Fruit fly (Drosophila melanogaster) whole organism, embryonic: ENCODE data around the gene Fum1.

Experiments used
- CG10209 ChIP-seq: fragments of 200-800 bp; sonication (Bioruptor generic); optimal IDR thresholded peaks from 3 replicates; lab custom pipeline; 2017; ENCODE audit warnings: missing biosample characterization, mild to moderate bottlenecking, missing genetic modification characterization, missing genetic modification reagents
- CG13287 ChIP-seq: fragments of 200-800 bp; sonication (Bioruptor generic); IDR thresholded peaks from 2 replicates; pipeline ENCODE4 v1.3.6; 2022; ENCODE audit warnings: missing biosample characterization, missing genetic modification characterization; ENCODE audit not compliant: partially characterized antibody
- CG13424 ChIP-seq: fragments of 200-800 bp; sonication (Bioruptor generic); optimal IDR thresholded peaks from 2 replicates; lab custom pipeline; 2019; ENCODE audit warnings: missing biosample characterization, mild to moderate bottlenecking, missing genetic modification characterization, moderate library complexity
- CG14441 ChIP-seq: fragments of 200-800 bp; sonication (Bioruptor generic); IDR thresholded peaks from 2 replicates; pipeline ENCODE4 v1.3.6; 2022; ENCODE audit warnings: missing biosample characterization, missing genetic modification characterization
- CG14965 ChIP-seq: fragments of 200-800 bp; sonication (Bioruptor generic); optimal IDR thresholded peaks from 2 replicates; lab custom pipeline; 2016; ENCODE audit warnings: missing biosample characterization, missing genetic modification characterization, borderline replicate concordance
- CG15514 ChIP-seq: fragments of 200-800 bp; sonication (Bioruptor generic); optimal IDR thresholded peaks from 3 replicates; lab custom pipeline; 2017; ENCODE audit warnings: missing biosample characterization, missing genetic modification characterization, mild to moderate bottlenecking, moderate library complexity, missing genetic modification reagents
- CG16779 ChIP-seq: fragments of 200-800 bp; sonication (Bioruptor generic); IDR thresholded peaks from 2 replicates; pipeline ENCODE4 v1.3.6; 2022; ENCODE audit warnings: missing biosample characterization, missing genetic modification characterization
- CG17385 ChIP-seq: fragments of 200-800 bp; sonication (Bioruptor generic); optimal IDR thresholded peaks from 3 replicates; lab custom pipeline; 2018; ENCODE audit warnings: missing biosample characterization, mild to moderate bottlenecking, missing genetic modification characterization
- CG18262 ChIP-seq: fragments of 200-800 bp; optimal IDR thresholded peaks from 3 replicates; lab custom pipeline; 2019; ENCODE audit warnings: missing biosample characterization, mild to moderate bottlenecking, missing genetic modification characterization, moderate library complexity
- CG30020 ChIP-seq: fragments of 200-800 bp; optimal IDR thresholded peaks from 2 replicates; lab custom pipeline; 2019; ENCODE audit warnings: missing biosample characterization, mild to moderate bottlenecking, missing genetic modification characterization, moderate library complexity
- CG31224 ChIP-seq: fragments of 200-800 bp; sonication (Bioruptor generic); IDR thresholded peaks from 2 replicates; pipeline ENCODE4 v1.3.6; 2022; ENCODE audit warnings: missing biosample characterization, missing genetic modification characterization
- CG31365 ChIP-seq: fragments of 200-800 bp; sonication (Bioruptor generic); optimal IDR thresholded peaks from 2 replicates; lab custom pipeline; 2018; ENCODE audit warnings: missing biosample characterization, mild to moderate bottlenecking, missing genetic modification characterization
- CG34376 ChIP-seq: fragments of 200-800 bp; sonication (Bioruptor generic); optimal IDR thresholded peaks from 2 replicates; lab custom pipeline; 2018; ENCODE audit warnings: missing biosample characterization, mild to moderate bottlenecking, missing genetic modification characterization
- CG4360 ChIP-seq: fragments of 200-800 bp; sonication (Bioruptor generic); IDR thresholded peaks from 2 replicates; pipeline ENCODE4 v1.3.6; 2022; ENCODE audit warnings: missing biosample characterization, missing genetic modification characterization
- CG6791 ChIP-seq: fragments of 200-800 bp; sonication (Bioruptor generic); IDR thresholded peaks from 3 replicates; pipeline ENCODE4 v1.3.6; 2022; ENCODE audit warnings: missing biosample characterization, missing genetic modification characterization; ENCODE audit not compliant: partially characterized antibody
- CG7556 ChIP-seq: fragments of 200-800 bp; sonication (Bioruptor generic); optimal IDR thresholded peaks from 2 replicates; lab custom pipeline; 2017; ENCODE audit warnings: missing biosample characterization, mild to moderate bottlenecking, missing genetic modification characterization
- Dbx ChIP-seq: fragments of 200-800 bp; sonication (Bioruptor generic); IDR thresholded peaks from 3 replicates; pipeline ENCODE4 v1.3.6; 2022; ENCODE audit warnings: missing biosample characterization, missing genetic modification characterization
- Dfd ChIP-seq, 2 experiments: fragments of >200 bp; optimal IDR thresholded peaks; 2 replicates each; lab custom pipeline; 2017; ENCODE audit warnings: missing biosample characterization in 2 of 2, missing genetic modification characterization in 2 of 2
- E2f1 ChIP-seq: fragments of 200-800 bp; sonication (Bioruptor generic); IDR thresholded peaks from 2 replicates; pipeline ENCODE4 v1.3.6; 2022; ENCODE audit warnings: missing biosample characterization, missing genetic modification characterization
- Ets97D ChIP-seq: fragments of 200-800 bp; sonication (Bioruptor generic); optimal IDR thresholded peaks from 3 replicates; lab custom pipeline; 2016; ENCODE audit warnings: missing biosample characterization, missing genetic modification characterization
- Fer1 ChIP-seq: fragments of 200-800 bp; sonication (Bioruptor generic); optimal IDR thresholded peaks from 2 replicates; lab custom pipeline; 2017; ENCODE audit warnings: missing biosample characterization, mild to moderate bottlenecking, missing genetic modification characterization
- Gug ChIP-seq: fragments of 200-800 bp; sonication (Bioruptor generic); IDR thresholded peaks from 4 replicates; pipeline ENCODE4 v1.3.6; 2022; ENCODE audit warnings: missing biosample characterization, missing genetic modification characterization
- HLH4C ChIP-seq: fragments of 200-800 bp; sonication (Bioruptor generic); IDR thresholded peaks from 3 replicates; pipeline ENCODE4 v1.3.6; 2022; ENCODE audit warnings: missing biosample characterization, missing genetic modification characterization; ENCODE audit not compliant: partially characterized antibody
- HmgD ChIP-seq: fragments of 200-800 bp; sonication (Bioruptor generic); optimal IDR thresholded peaks from 3 replicates; lab custom pipeline; 2016; ENCODE audit warnings: missing biosample characterization, missing genetic modification characterization
- Hr78 ChIP-seq, 2 experiments: fragments of 200-800 bp in 1 of 2; fragments of >200 bp in 1 of 2; sonication (Bioruptor generic) in 1 of 2; optimal IDR thresholded peaks; 2 replicates each; lab custom pipeline; 2017 to 2019; ENCODE audit warnings: missing biosample characterization in 2 of 2, missing genetic modification characterization in 2 of 2, mild to moderate bottlenecking in 1 of 2, moderate library complexity in 1 of 2
- MTF-1 ChIP-seq: fragments of 200-800 bp; sonication (Bioruptor generic); optimal IDR thresholded peaks from 2 replicates; lab custom pipeline; 2018; ENCODE audit warnings: missing biosample characterization, mild to moderate bottlenecking, missing genetic modification characterization, borderline replicate concordance
- Meics ChIP-seq: fragments of 200-800 bp; sonication (Bioruptor generic); optimal IDR thresholded peaks from 2 replicates; lab custom pipeline; 2017; ENCODE audit warnings: missing biosample characterization, mild to moderate bottlenecking, missing genetic modification characterization
- Scr ChIP-seq: fragments of 200-800 bp; sonication (Bioruptor generic); IDR thresholded peaks from 2 replicates; pipeline ENCODE4 v1.3.6; 2022; ENCODE audit warnings: missing biosample characterization, missing genetic modification characterization; ENCODE audit not compliant: partially characterized antibody
- TFAM ChIP-seq: fragments of 200-800 bp; sonication (Bioruptor generic); optimal IDR thresholded peaks from 2 replicates; lab custom pipeline; 2017; ENCODE audit warnings: missing biosample characterization, missing genetic modification characterization, inconsistent platforms
- Xbp1 ChIP-seq: fragments of 200-800 bp; sonication (Bioruptor generic); optimal IDR thresholded peaks from 3 replicates; lab custom pipeline; 2016; ENCODE audit warnings: missing biosample characterization, mild to moderate bottlenecking, missing genetic modification characterization
- az2 ChIP-seq: fragments of 200-800 bp; sonication (Bioruptor generic); optimal IDR thresholded peaks from 3 replicates; lab custom pipeline; 2016; ENCODE audit warnings: missing biosample characterization, missing genetic modification characterization
- bcd ChIP-seq: fragments of 200-800 bp; sonication (Bioruptor generic); optimal IDR thresholded peaks from 2 replicates; lab custom pipeline; 2017; ENCODE audit warnings: missing biosample characterization, mild to moderate bottlenecking, missing genetic modification characterization
- ci ChIP-seq: fragments of 200-800 bp; sonication (Bioruptor generic); IDR thresholded peaks from 3 replicates; pipeline ENCODE4 v1.3.6; 2022; ENCODE audit warnings: missing biosample characterization, missing genetic modification characterization
- crol ChIP-seq: fragments of 200-800 bp; sonication (Bioruptor generic); IDR thresholded peaks from 2 replicates; pipeline ENCODE4 v1.3.6; 2022; ENCODE audit warnings: missing biosample characterization, missing genetic modification characterization
- danr ChIP-seq: fragments of 200-800 bp; sonication (Bioruptor generic); IDR thresholded peaks from 2 replicates; pipeline ENCODE4 v1.3.6; 2022; ENCODE audit warnings: missing biosample characterization, missing genetic modification characterization
- fru ChIP-seq: fragments of >200 bp; optimal IDR thresholded peaks from 2 replicates; lab custom pipeline; 2017
- hth ChIP-seq: fragments of >200 bp; optimal IDR thresholded peaks from 2 replicates; lab custom pipeline; 2017; ENCODE audit warnings: inconsistent platforms
- nerfin-2 ChIP-seq: fragments of 200-800 bp; sonication (Bioruptor generic); IDR thresholded peaks from 2 replicates; pipeline ENCODE4 v1.3.6; 2022; ENCODE audit warnings: missing biosample characterization, missing genetic modification characterization; ENCODE audit not compliant: partially characterized antibody
- peb ChIP-seq: fragments of 200-800 bp; sonication (Bioruptor generic); IDR thresholded peaks from 2 replicates; pipeline ENCODE4 v1.3.6; 2022; ENCODE audit warnings: missing biosample characterization, missing genetic modification characterization
- pita ChIP-seq: fragments of 200-800 bp; sonication (Bioruptor generic); optimal IDR thresholded peaks from 2 replicates; lab custom pipeline; 2017; ENCODE audit warnings: missing biosample characterization, mild to moderate bottlenecking, missing genetic modification characterization
- pum ChIP-seq: fragments of 200-800 bp; sonication (Bioruptor generic); optimal IDR thresholded peaks from 2 replicates; lab custom pipeline; 2016; ENCODE audit warnings: missing biosample characterization, missing genetic modification characterization
- pzg ChIP-seq: fragments of 200-800 bp; sonication (Bioruptor generic); optimal IDR thresholded peaks from 3 replicates; lab custom pipeline; 2018; ENCODE audit warnings: missing biosample characterization, mild to moderate bottlenecking, missing genetic modification characterization, moderate library complexity
- row ChIP-seq: fragments of 200-800 bp; sonication (Bioruptor generic); IDR thresholded peaks from 3 replicates; pipeline ENCODE4 v1.3.6; 2022; ENCODE audit warnings: missing biosample characterization, missing genetic modification characterization
- scrt ChIP-seq: fragments of 200-800 bp; sonication (Bioruptor generic); optimal IDR thresholded peaks from 2 replicates; lab custom pipeline; 2018; ENCODE audit warnings: missing biosample characterization, mild to moderate bottlenecking, missing genetic modification characterization, moderate library complexity
- sqz ChIP-seq: fragments of 200-800 bp; sonication (Bioruptor generic); optimal IDR thresholded peaks from 3 replicates; lab custom pipeline; 2018; ENCODE audit warnings: missing biosample characterization, mild to moderate bottlenecking, missing genetic modification characterization
- sug ChIP-seq: fragments of 200-800 bp; optimal IDR thresholded peaks from 2 replicates; lab custom pipeline; 2019; ENCODE audit warnings: missing biosample characterization, mild to moderate bottlenecking, missing genetic modification characterization, moderate library complexity
- unc-4 ChIP-seq: fragments of 200-800 bp; sonication (Bioruptor generic); IDR thresholded peaks from 2 replicates; pipeline ENCODE4 v1.3.6; 2022; ENCODE audit warnings: missing biosample characterization, missing genetic modification characterization; ENCODE audit not compliant: partially characterized antibody
- vvl ChIP-seq: fragments of 200-800 bp; sonication (Bioruptor generic); IDR thresholded peaks from 2 replicates; pipeline ENCODE4 v1.3.6; 2022; ENCODE audit warnings: missing biosample characterization, missing genetic modification characterization
- zen2 ChIP-seq: fragments of 200-800 bp; sonication (Bioruptor generic); IDR thresholded peaks from 3 replicates; pipeline ENCODE4 v1.3.6; 2022; ENCODE audit warnings: missing biosample characterization, missing genetic modification characterization; ENCODE audit not compliant: partially characterized antibody

Fum1 gene

dm6 chrX:6673637-6674487, 4.4 kb upstream of the Fum1 start, which contains the start of the genes CG3198 and Mcm6 (continued):
- peak; percentile 74 for TF ChIP-seq Scr (GFP tag; lab: Robert Waterston, UW)
- no peak for TF ChIP-seq CG31365 (tag; lab: Kevin White, UChicago)
- no peak for TF ChIP-seq peb (GFP tag; lab: Robert Waterston, UW)
- peak; percentile 80 for TF ChIP-seq CG13287 (GFP tag; lab: Robert Waterston, UW)
- TF ChIP-seq az2 (GFP tag; lab: Kevin White, UChicago), result no peak
- TF ChIP-seq CG13424, result peak; percentile 7
- no peak for TF ChIP-seq danr
- no peak for TF ChIP-seq TFAM
- peak; percentile 65 for TF ChIP-seq row
- TF ChIP-seq HmgD, result no peak
- peak; percentile 89 for TF ChIP-seq E2f1 (GFP tag; lab: Robert Waterston, UW)
- no peak for TF ChIP-seq CG16779 (GFP tag; lab: Robert Waterston, UW)
- TF ChIP-seq hth (lab: Kevin White, UChicago), result no peak
- TF ChIP-seq CG30020 (tag; lab: Kevin White, UChicago), result peak; percentile 16
- no peak for TF ChIP-seq CG10209 (GFP tag; lab: Kevin White, UChicago)
- TF ChIP-seq pzg (GFP tag; lab: Kevin White, UChicago), result peak; percentile 48
- peak; percentile 50 for TF ChIP-seq CG15514 (GFP tag; lab: Kevin White, UChicago)
- TF ChIP-seq crol (GFP tag; lab: Robert Waterston, UW), result no peak
- no peak for TF ChIP-seq Dbx (GFP tag; lab: Robert Waterston, UW)
- TF ChIP-seq scrt (GFP tag; lab: Kevin White, UChicago), result no peak
- TF ChIP-seq nerfin-2, result no peak; the same call in 1 of the 2 replicates
- TF ChIP-seq pita (GFP tag; lab: Kevin White, UChicago), result no peak
- TF ChIP-seq Dfd (GFP tag; optimal IDR thresholded peaks at IDR 0.05; lab: Kevin White, UChicago), result no peak
- no peak for TF ChIP-seq bcd (GFP tag; lab: Kevin White, UChicago)
- TF ChIP-seq CG34376, result no peak
- no peak for TF ChIP-seq Gug (GFP tag; lab: Robert Waterston, UW)
- peak; percentile 48; the same call in 1 of the 3 replicates for TF ChIP-seq zen2
- TF ChIP-seq vvl (GFP tag; lab: Robert Waterston, UW), result no peak
- no peak for TF ChIP-seq MTF-1 (GFP tag; lab: Kevin White, UChicago)
- TF ChIP-seq unc-4 (GFP tag; lab: Robert Waterston, UW), result peak; percentile 71
- TF ChIP-seq ci (GFP tag; lab: Robert Waterston, UW), result no peak
- no peak for TF ChIP-seq CG14441 (GFP tag; lab: Robert Waterston, UW)
- TF ChIP-seq CG17385 (GFP tag; lab: Kevin White, UChicago), result peak; percentile 5
- no peak for TF ChIP-seq CG4360 (GFP tag; lab: Robert Waterston, UW)
- TF ChIP-seq Meics (GFP tag; lab: Kevin White, UChicago), result no peak
- TF ChIP-seq HLH4C (GFP tag; lab: Robert Waterston, UW), result peak; percentile 76
- peak; percentile 61; the same call in 2 of the 3 replicates for TF ChIP-seq CG6791 (GFP tag; lab: Robert Waterston, UW)
- peak; percentile 51 for TF ChIP-seq Ets97D
- TF ChIP-seq Hr78 (GFP tag; optimal IDR thresholded peaks at IDR 0.05; lab: Kevin White, UChicago), result no peak
- peak; percentile 7 for TF ChIP-seq sug (tag; lab: Kevin White, UChicago)
- TF ChIP-seq CG18262, result peak; percentile 3
- no peak for TF ChIP-seq CG31224 (GFP tag; lab: Robert Waterston, UW)
- TF ChIP-seq CG14965 (GFP tag; lab: Kevin White, UChicago), result no peak
- TF ChIP-seq CG7556 (GFP tag; lab: Kevin White, UChicago), result no peak
- peak; percentile 3 for TF ChIP-seq Xbp1 (GFP tag; lab: Kevin White, UChicago)
- TF ChIP-seq sqz (GFP tag; lab: Kevin White, UChicago), result no peak
- TF ChIP-seq fru (lab: Kevin White, UChicago), result no peak
- TF ChIP-seq pum (GFP tag; lab: Kevin White, UChicago), result no peak
- TF ChIP-seq Fer1 (GFP tag; lab: Kevin White, UChicago), result no peak
